Worm (Caenorhabditis elegans): Measurements from ENCODE around the gene mbk-1.

mbk-1 gene

DNA sequence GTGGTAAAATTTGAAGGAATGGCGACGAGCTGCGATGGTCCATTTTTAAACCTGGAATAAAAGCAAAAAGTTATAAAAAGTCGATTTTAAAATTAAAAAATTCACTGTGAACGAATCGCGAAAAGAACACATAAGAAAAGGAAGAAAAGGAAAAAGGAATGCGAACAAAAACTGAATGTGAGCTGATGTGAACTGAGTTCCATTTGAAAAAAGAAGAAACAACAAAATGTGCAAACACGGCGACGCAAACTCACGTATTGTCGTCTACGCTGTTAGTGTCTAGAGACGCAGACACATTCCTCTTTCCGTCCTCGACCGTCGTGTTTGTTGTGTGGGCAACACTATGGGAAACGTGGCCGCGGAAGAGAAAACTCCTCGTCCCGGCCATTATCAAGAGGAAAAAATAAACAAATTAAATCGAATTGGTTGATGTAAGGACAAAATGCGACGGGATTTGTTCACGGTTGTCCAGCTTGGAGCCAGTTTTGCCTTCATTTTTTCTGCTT, 29.4 kb upstream of the mbk-1 start, which contains the start of the genes C27C12.1 and C27C12.4:
C27C12.1 (minus strand) TSS at position 51 of the 506 bp plus-strand sequence.
C27C12.4 (plus strand) TSS at position 375 of the 506 bp plus-strand sequence.
- TF ChIP-seq hnd-1 (tag; optimal IDR thresholded peaks at IDR 0.05) = no peak
- TF ChIP-seq hmbx-1 (tag; optimal IDR thresholded peaks at IDR 0.05) = no peak
- TF ChIP-seq F13C5.2 (tag; optimal IDR thresholded peaks at IDR 0.05) = peak; percentile 67
- TF ChIP-seq hmg-4 (GFP tag; optimal IDR thresholded peaks at IDR 0.05) = peak; percentile 67
- peak; percentile 58; the same call in 1 of the 2 replicates for TF ChIP-seq tbx-37 (GFP tag; conservative IDR thresholded peaks at IDR 0.05)
- TF ChIP-seq tbx-11 (GFP tag; IDR thresholded peaks at IDR 0.05) = no peak
- TF ChIP-seq pes-1 (GFP tag; IDR thresholded peaks at IDR 0.05) = no peak
- no peak for TF ChIP-seq ama-1 (optimal IDR thresholded peaks at IDR 0.05)
- no peak for TF ChIP-seq flt-1 (GFP tag; IDR thresholded peaks at IDR 0.05)

- no peak for TF ChIP-seq scrt-1 (GFP tag; IDR thresholded peaks at IDR 0.05)
- TF ChIP-seq hnd-1 (tag; optimal IDR thresholded peaks at IDR 0.05) = no peak
- no peak for TF ChIP-seq tra-4 (tag; optimal IDR thresholded peaks at IDR 0.05)
- TF ChIP-seq sea-1 (GFP tag; conservative IDR thresholded peaks at IDR 0.05) = no peak
These were observed 27.6 kb upstream of the mbk-1 start for ce11 chrX:14851904-14852303.

DNA sequence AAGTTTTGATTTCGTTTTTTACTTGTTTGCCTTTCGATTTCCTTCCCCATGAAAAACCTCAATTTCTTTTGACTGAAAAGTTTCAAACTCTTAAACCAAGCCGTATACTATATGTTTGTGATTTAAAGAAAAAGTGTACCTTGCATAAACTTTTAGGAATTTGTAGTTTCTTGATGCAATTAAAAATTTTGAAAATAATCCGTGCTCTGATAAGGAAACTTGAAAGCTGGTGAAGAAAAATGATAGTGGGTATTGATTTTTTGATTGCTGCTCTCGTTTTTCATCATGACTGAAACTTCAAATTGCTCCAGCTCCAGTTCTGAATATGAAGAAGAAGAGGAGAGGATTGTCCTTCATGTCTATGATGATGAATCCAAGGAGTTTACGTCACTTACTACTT, 24.7 kb upstream of the mbk-1 start, which contains the start of gene acd-3:
acd-3 (plus strand) TSS at position 222 of the 400 bp plus-strand sequence.
- no peak for TF ChIP-seq F13C5.2 (tag; optimal IDR thresholded peaks at IDR 0.05)
- no peak for TF ChIP-seq ets-7 (tag; optimal IDR thresholded peaks at IDR 0.05)
- TF ChIP-seq scrt-1 (GFP tag; IDR thresholded peaks at IDR 0.05) = no peak
- TF ChIP-seq flt-1 (GFP tag; IDR thresholded peaks at IDR 0.05) = no peak
- no peak for TF ChIP-seq hmg-4 (GFP tag; optimal IDR thresholded peaks at IDR 0.05)
- TF ChIP-seq sea-1 (GFP tag; conservative IDR thresholded peaks at IDR 0.05) = no peak
- TF ChIP-seq ama-1 (optimal IDR thresholded peaks at IDR 0.05) = no peak
- TF ChIP-seq tbx-37 (GFP tag; conservative IDR thresholded peaks at IDR 0.05) = no peak
- TF ChIP-seq ceh-13 (GFP tag; optimal IDR thresholded peaks at IDR 0.05) = no peak
- no peak for TF ChIP-seq tbx-11 (GFP tag; IDR thresholded peaks at IDR 0.05)
- no peak for TF ChIP-seq hmbx-1 (tag; optimal IDR thresholded peaks at IDR 0.05)
- TF ChIP-seq tra-4 (tag; optimal IDR thresholded peaks at IDR 0.05) = no peak
- no peak for TF ChIP-seq B0310.2 (tag; optimal IDR thresholded peaks at IDR 0.05)
- no peak for TF ChIP-seq aly-1 (tag; optimal IDR thresholded peaks at IDR 0.05)
- TF ChIP-seq pes-1 (GFP tag; IDR thresholded peaks at IDR 0.05) = no peak
- TF ChIP-seq ceh-36 (tag; optimal IDR thresholded peaks at IDR 0.05) = no peak
- TF ChIP-seq hnd-1 (tag; optimal IDR thresholded peaks at IDR 0.05) = no peak

DNA sequence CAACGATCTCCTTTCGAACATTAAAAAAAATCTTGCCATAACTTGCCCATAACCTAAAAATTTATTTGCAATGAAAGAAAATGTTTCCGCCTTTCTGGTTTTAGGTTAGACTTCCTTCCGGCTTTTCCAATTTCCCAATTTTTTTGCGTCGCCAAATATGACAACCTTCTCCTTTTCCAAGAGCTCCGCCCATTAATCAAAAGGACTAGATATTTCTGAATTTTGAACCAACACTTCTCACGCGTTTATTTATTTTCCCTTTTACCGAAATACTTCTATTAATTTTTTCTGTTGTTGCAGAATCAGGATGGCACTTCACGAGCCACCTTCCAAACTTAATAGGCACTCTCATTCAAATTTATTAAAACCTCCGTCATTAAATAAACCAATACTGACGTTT, 21.3 kb upstream of the mbk-1 start, which contains the start of gene egrh-1:
egrh-1 (plus strand) TSS at position 301 of the 400 bp plus-strand sequence.
- TF ChIP-seq sea-1 (GFP tag; conservative IDR thresholded peaks at IDR 0.05) = no peak
- no peak for TF ChIP-seq ama-1 (optimal IDR thresholded peaks at IDR 0.05)
- TF ChIP-seq B0310.2 (tag; optimal IDR thresholded peaks at IDR 0.05) = no peak
- no peak for TF ChIP-seq tbx-11 (GFP tag; IDR thresholded peaks at IDR 0.05)
- no peak for TF ChIP-seq ceh-13 (GFP tag; optimal IDR thresholded peaks at IDR 0.05)
- no peak for TF ChIP-seq hmg-4 (GFP tag; optimal IDR thresholded peaks at IDR 0.05)
- TF ChIP-seq aly-1 (tag; optimal IDR thresholded peaks at IDR 0.05) = no peak
- no peak for TF ChIP-seq F13C5.2 (tag; optimal IDR thresholded peaks at IDR 0.05)
- TF ChIP-seq tra-4 (tag; optimal IDR thresholded peaks at IDR 0.05) = no peak
- no peak for TF ChIP-seq ceh-36 (tag; optimal IDR thresholded peaks at IDR 0.05)
- TF ChIP-seq pes-1 (GFP tag; IDR thresholded peaks at IDR 0.05) = no peak
- TF ChIP-seq hmbx-1 (tag; optimal IDR thresholded peaks at IDR 0.05) = no peak
- no peak for TF ChIP-seq scrt-1 (GFP tag; IDR thresholded peaks at IDR 0.05)
- TF ChIP-seq ets-7 (tag; optimal IDR thresholded peaks at IDR 0.05) = no peak
- no peak for TF ChIP-seq tbx-37 (GFP tag; conservative IDR thresholded peaks at IDR 0.05)
- no peak for TF ChIP-seq flt-1 (GFP tag; IDR thresholded peaks at IDR 0.05)
- no peak for TF ChIP-seq hnd-1 (tag; optimal IDR thresholded peaks at IDR 0.05)

- TF ChIP-seq F13C5.2 (tag; optimal IDR thresholded peaks at IDR 0.05) = no peak
- no peak for TF ChIP-seq scrt-1 (GFP tag; IDR thresholded peaks at IDR 0.05)
- no peak for TF ChIP-seq ama-1 (optimal IDR thresholded peaks at IDR 0.05)
- no peak for TF ChIP-seq tbx-37 (GFP tag; conservative IDR thresholded peaks at IDR 0.05)
- TF ChIP-seq hmg-4 (GFP tag; optimal IDR thresholded peaks at IDR 0.05) = no peak
- TF ChIP-seq aly-1 (tag; optimal IDR thresholded peaks at IDR 0.05) = no peak
- TF ChIP-seq ceh-13 (GFP tag; optimal IDR thresholded peaks at IDR 0.05) = no peak
- no peak for TF ChIP-seq pes-1 (GFP tag; IDR thresholded peaks at IDR 0.05)
- no peak for TF ChIP-seq ets-7 (tag; optimal IDR thresholded peaks at IDR 0.05)
- no peak for TF ChIP-seq sea-1 (GFP tag; conservative IDR thresholded peaks at IDR 0.05)
- TF ChIP-seq ceh-36 (tag; optimal IDR thresholded peaks at IDR 0.05) = no peak
- no peak for TF ChIP-seq flt-1 (GFP tag; IDR thresholded peaks at IDR 0.05)
- no peak for TF ChIP-seq hmbx-1 (tag; optimal IDR thresholded peaks at IDR 0.05)
- no peak for TF ChIP-seq tra-4 (tag; optimal IDR thresholded peaks at IDR 0.05)
- TF ChIP-seq tbx-11 (GFP tag; IDR thresholded peaks at IDR 0.05) = no peak
- no peak for TF ChIP-seq hnd-1 (tag; optimal IDR thresholded peaks at IDR 0.05)
- no peak for TF ChIP-seq B0310.2 (tag; optimal IDR thresholded peaks at IDR 0.05)
These were observed 20.1 kb upstream of the mbk-1 start for ce11 chrX:14844481-14844880.

DNA sequence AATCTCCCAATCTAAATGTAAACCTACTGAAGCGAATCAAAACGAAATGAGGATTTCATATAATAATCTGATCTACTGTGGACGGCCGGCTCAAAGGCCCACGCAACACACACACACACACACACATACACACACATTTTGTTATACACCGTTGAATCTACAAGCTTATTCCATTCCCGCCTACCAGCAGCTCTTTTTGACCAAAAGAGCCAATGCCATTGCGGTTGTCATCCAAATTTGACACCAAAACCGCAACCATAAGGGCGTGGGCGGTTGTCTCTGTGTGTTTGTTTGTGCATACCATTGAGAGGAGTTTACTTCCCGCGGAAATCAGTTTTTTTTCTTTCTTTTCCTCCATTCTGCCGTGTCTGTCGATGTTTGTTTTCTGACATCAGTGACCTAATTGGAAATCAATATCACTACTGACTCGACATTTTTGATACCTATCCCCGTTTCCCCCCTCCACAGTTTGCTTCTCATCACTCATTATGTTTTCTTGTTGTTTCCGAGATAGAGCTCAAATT, 18.6 kb upstream of the mbk-1 start:
- TF ChIP-seq tbx-11 (GFP tag; IDR thresholded peaks at IDR 0.05) = no peak
- no peak for TF ChIP-seq B0310.2 (tag; optimal IDR thresholded peaks at IDR 0.05)
- TF ChIP-seq hmbx-1 (tag; optimal IDR thresholded peaks at IDR 0.05) = no peak
- TF ChIP-seq tbx-37 (GFP tag; conservative IDR thresholded peaks at IDR 0.05) = no peak
- TF ChIP-seq F13C5.2 (tag; optimal IDR thresholded peaks at IDR 0.05) = no peak
- no peak for TF ChIP-seq flt-1 (GFP tag; IDR thresholded peaks at IDR 0.05)
- no peak for TF ChIP-seq scrt-1 (GFP tag; IDR thresholded peaks at IDR 0.05)
- TF ChIP-seq aly-1 (tag; optimal IDR thresholded peaks at IDR 0.05) = no peak
- no peak for TF ChIP-seq ets-7 (tag; optimal IDR thresholded peaks at IDR 0.05)
- TF ChIP-seq sea-1 (GFP tag; conservative IDR thresholded peaks at IDR 0.05) = no peak
- no peak for TF ChIP-seq hnd-1 (tag; optimal IDR thresholded peaks at IDR 0.05)
- TF ChIP-seq ceh-13 (GFP tag; optimal IDR thresholded peaks at IDR 0.05) = no peak
- no peak for TF ChIP-seq ama-1 (optimal IDR thresholded peaks at IDR 0.05)
- no peak for TF ChIP-seq hmg-4 (GFP tag; optimal IDR thresholded peaks at IDR 0.05)
- TF ChIP-seq tra-4 (tag; optimal IDR thresholded peaks at IDR 0.05) = no peak
- no peak for TF ChIP-seq pes-1 (GFP tag; IDR thresholded peaks at IDR 0.05)
- no peak for TF ChIP-seq ceh-36 (tag; optimal IDR thresholded peaks at IDR 0.05)

- TF ChIP-seq tbx-37 (GFP tag; conservative IDR thresholded peaks at IDR 0.05) (no peak), sea-1 (GFP tag; conservative IDR thresholded peaks at IDR 0.05) (0 out of 2 replicates have a peak, but pooled peaks have one; percentile 39), ets-7 (tag; optimal IDR thresholded peaks at IDR 0.05) (no peak), hmbx-1 (tag; optimal IDR thresholded peaks at IDR 0.05) (no peak), ama-1 (optimal IDR thresholded peaks at IDR 0.05) (no peak), ceh-13 (GFP tag; optimal IDR thresholded peaks at IDR 0.05) (no peak), F13C5.2 (tag; optimal IDR thresholded peaks at IDR 0.05) (peak; percentile 73), tbx-11 (GFP tag; IDR thresholded peaks at IDR 0.05) (no peak), hmg-4 (GFP tag; optimal IDR thresholded peaks at IDR 0.05) (peak; percentile 82), hnd-1 (tag; optimal IDR thresholded peaks at IDR 0.05) (no peak), B0310.2 (tag; optimal IDR thresholded peaks at IDR 0.05) (no peak), flt-1 (GFP tag; IDR thresholded peaks at IDR 0.05) (no peak), tra-4 (tag; optimal IDR thresholded peaks at IDR 0.05) (no peak), scrt-1 (GFP tag; IDR thresholded peaks at IDR 0.05) (no peak)
These were observed 16.7 kb upstream of the mbk-1 start for ce11 chrX:14841030-14841429.

Data from whole organism, early embryonic.